Fruit fly (Drosophila melanogaster) whole organism, prepupa: ENCODE measurements around the gene CG9928.

Source experiments
- Blimp-1 ChIP-seq: fragments of 200-800 bp; sonication (Bioruptor generic); optimal IDR thresholded peaks from 3 replicates; lab custom pipeline; 2017; ENCODE audit warnings: missing biosample characterization, missing genetic modification characterization, mild to moderate bottlenecking, moderate library complexity, missing genetic modification reagents
- CG10631 ChIP-seq: fragments of 200-800 bp; sonication (Bioruptor generic); optimal IDR thresholded peaks from 2 replicates; lab custom pipeline; 2016; ENCODE audit warnings: missing biosample characterization, missing genetic modification characterization
- CG10669 ChIP-seq: fragments of 200-800 bp; sonication (Bioruptor generic); optimal IDR thresholded peaks from 3 replicates; lab custom pipeline; 2018; ENCODE audit warnings: missing biosample characterization, mild to moderate bottlenecking, missing genetic modification characterization, moderate library complexity
- CG11762 ChIP-seq: fragments of 200-800 bp; sonication (Bioruptor generic); optimal IDR thresholded peaks from 3 replicates; lab custom pipeline; 2016; ENCODE audit warnings: missing biosample characterization, missing genetic modification characterization; ENCODE audit not compliant: insufficient read depth
- CG16779 ChIP-seq: fragments of 200-800 bp; sonication (Bioruptor generic); optimal IDR thresholded peaks from 3 replicates; lab custom pipeline; 2017; ENCODE audit warnings: missing biosample characterization, mild to moderate bottlenecking, missing genetic modification characterization
- CG3032 ChIP-seq: fragments of 200-800 bp; optimal IDR thresholded peaks from 2 replicates; lab custom pipeline; 2019; ENCODE audit warnings: missing biosample characterization, mild to moderate bottlenecking, missing genetic modification characterization, moderate library complexity
- CG31627 ChIP-seq: fragments of 200-800 bp; sonication (Bioruptor generic); optimal IDR thresholded peaks from 3 replicates; lab custom pipeline; 2016; ENCODE audit warnings: missing biosample characterization, missing genetic modification characterization
- CG3919 ChIP-seq: fragments of 200-800 bp; sonication (Bioruptor generic); optimal IDR thresholded peaks from 3 replicates; lab custom pipeline; 2016; ENCODE audit warnings: missing biosample characterization, missing genetic modification characterization
- CG6792 ChIP-seq: fragments of 200-800 bp; sonication (Bioruptor generic); optimal IDR thresholded peaks from 3 replicates; lab custom pipeline; 2016; ENCODE audit warnings: missing biosample characterization, missing genetic modification characterization
- CG6808 ChIP-seq: fragments of 200-800 bp; sonication (Bioruptor generic); optimal IDR thresholded peaks from 3 replicates; lab custom pipeline; 2017; ENCODE audit warnings: missing biosample characterization, missing genetic modification characterization, mild to moderate bottlenecking, moderate library complexity, missing genetic modification reagents
- CG6854 ChIP-seq: fragments of 200-800 bp; sonication (Bioruptor generic); optimal IDR thresholded peaks from 2 replicates; lab custom pipeline; 2017; ENCODE audit warnings: missing biosample characterization, mild to moderate bottlenecking, missing genetic modification characterization
- CG8119 ChIP-seq: fragments of 200-800 bp; sonication (Bioruptor generic); IDR thresholded peaks from 3 replicates; pipeline ENCODE4 v1.3.6; 2022; ENCODE audit warnings: missing biosample characterization, missing genetic modification characterization
- CG8319 ChIP-seq: fragments of 200-800 bp; sonication (Bioruptor generic); optimal IDR thresholded peaks from 3 replicates; lab custom pipeline; 2016; ENCODE audit warnings: missing biosample characterization, missing genetic modification characterization
- CG8632 ChIP-seq: fragments of 200-800 bp; sonication (Bioruptor generic); optimal IDR thresholded peaks from 3 replicates; lab custom pipeline; 2016; ENCODE audit warnings: missing biosample characterization, missing genetic modification characterization
- CG9139 ChIP-seq: fragments of 200-800 bp; sonication (Bioruptor generic); optimal IDR thresholded peaks from 3 replicates; lab custom pipeline; 2017; ENCODE audit warnings: missing biosample characterization, mild to moderate bottlenecking, missing genetic modification characterization
- Eip75B ChIP-seq: fragments of 200-800 bp; sonication (Bioruptor generic); optimal IDR thresholded peaks from 3 replicates; lab custom pipeline; 2016; ENCODE audit warnings: missing biosample characterization, missing genetic modification characterization
- Eip78C ChIP-seq: fragments of 200-800 bp; sonication (Bioruptor generic); peaks from one replicate; lab custom pipeline; 2016; ENCODE audit warnings: missing biosample characterization, missing genetic modification characterization
- Eip93F ChIP-seq: fragments of 200-800 bp; sonication (Bioruptor generic); optimal IDR thresholded peaks from 2 replicates; lab custom pipeline; 2016; ENCODE audit warnings: missing biosample characterization, mild to moderate bottlenecking, missing genetic modification characterization
- Ets21C ChIP-seq: fragments of 200-800 bp; sonication (Bioruptor generic); optimal IDR thresholded peaks from 3 replicates; lab custom pipeline; 2016; ENCODE audit warnings: missing biosample characterization, missing genetic modification characterization
- Ets96B ChIP-seq: fragments of 200-800 bp; optimal IDR thresholded peaks from 2 replicates; lab custom pipeline; 2019; ENCODE audit warnings: missing biosample characterization, mild to moderate bottlenecking, missing genetic modification characterization, moderate library complexity
- Gug ChIP-seq: fragments of 200-800 bp; sonication (Bioruptor generic); IDR thresholded peaks from 2 replicates; pipeline ENCODE4 v1.3.6; 2022; ENCODE audit warnings: missing biosample characterization, missing genetic modification characterization
- Hr39 ChIP-seq: fragments of 200-800 bp; sonication (Bioruptor generic); optimal IDR thresholded peaks from 2 replicates; lab custom pipeline; 2016; ENCODE audit warnings: missing biosample characterization, missing genetic modification characterization
- Lpt ChIP-seq: fragments of 200-800 bp; sonication (Bioruptor generic); optimal IDR thresholded peaks from 3 replicates; lab custom pipeline; 2016; ENCODE audit warnings: missing biosample characterization, missing genetic modification characterization
- Met ChIP-seq: fragments of 200-800 bp; sonication (Bioruptor generic); optimal IDR thresholded peaks from 3 replicates; lab custom pipeline; 2016; ENCODE audit warnings: missing biosample characterization, missing genetic modification characterization
- OdsH ChIP-seq: fragments of 200-800 bp; sonication (Bioruptor generic); optimal IDR thresholded peaks from 3 replicates; lab custom pipeline; 2016; ENCODE audit warnings: missing biosample characterization, missing genetic modification characterization
- Smox ChIP-seq: fragments of 200-800 bp; sonication (Bioruptor generic); optimal IDR thresholded peaks from 3 replicates; lab custom pipeline; 2016; ENCODE audit warnings: missing biosample characterization, missing genetic modification characterization
- Sox102F ChIP-seq: fragments of 200-800 bp; sonication (Bioruptor generic); optimal IDR thresholded peaks from 2 replicates; lab custom pipeline; 2016; ENCODE audit warnings: missing biosample characterization, mild to moderate bottlenecking, missing genetic modification characterization
- Sox14 ChIP-seq: fragments of 200-800 bp; sonication (Bioruptor generic); optimal IDR thresholded peaks from 3 replicates; lab custom pipeline; 2016; ENCODE audit warnings: missing biosample characterization, missing genetic modification characterization
- Sox15 ChIP-seq: fragments of 200-800 bp; sonication (Bioruptor generic); optimal IDR thresholded peaks from 3 replicates; lab custom pipeline; 2016; ENCODE audit warnings: missing biosample characterization, missing genetic modification characterization
- achi ChIP-seq: fragments of 200-800 bp; sonication (Bioruptor generic); optimal IDR thresholded peaks from 3 replicates; lab custom pipeline; 2016; ENCODE audit warnings: missing biosample characterization, missing genetic modification characterization
- acj6 ChIP-seq: fragments of 200-800 bp; sonication (Bioruptor generic); optimal IDR thresholded peaks from 3 replicates; lab custom pipeline; 2016; ENCODE audit warnings: missing biosample characterization, missing genetic modification characterization
- dac ChIP-seq: fragments of 200-800 bp; sonication (Bioruptor generic); optimal IDR thresholded peaks from 2 replicates; lab custom pipeline; 2017; ENCODE audit warnings: missing biosample characterization, mild to moderate bottlenecking, missing genetic modification characterization
- eg ChIP-seq: fragments of 200-800 bp; sonication (Bioruptor generic); IDR thresholded peaks from 3 replicates; pipeline ENCODE4 v1.3.6; 2022; ENCODE audit warnings: missing biosample characterization, missing genetic modification characterization
- esn ChIP-seq: fragments of 200-800 bp; sonication (Bioruptor generic); optimal IDR thresholded peaks from 2 replicates; lab custom pipeline; 2016; ENCODE audit warnings: missing biosample characterization, mild to moderate bottlenecking, missing genetic modification characterization, moderate library complexity
- fd59A ChIP-seq: fragments of 200-800 bp; sonication (Bioruptor generic); optimal IDR thresholded peaks from 2 replicates; lab custom pipeline; 2017; ENCODE audit warnings: missing biosample characterization, mild to moderate bottlenecking, missing genetic modification characterization, missing genetic modification reagents
- fd85E ChIP-seq: fragments of 200-800 bp; sonication (Bioruptor generic); optimal IDR thresholded peaks from 3 replicates; lab custom pipeline; 2016; ENCODE audit warnings: missing biosample characterization, missing genetic modification characterization
- fkh ChIP-seq: fragments of 200-800 bp; sonication (Bioruptor generic); optimal IDR thresholded peaks from 3 replicates; lab custom pipeline; 2017; ENCODE audit warnings: missing biosample characterization, mild to moderate bottlenecking, missing genetic modification characterization, moderate library complexity
- lz ChIP-seq: fragments of 200-800 bp; sonication (Bioruptor generic); optimal IDR thresholded peaks from 3 replicates; lab custom pipeline; 2016; ENCODE audit warnings: missing biosample characterization, missing genetic modification characterization
- salr ChIP-seq, 2 experiments: fragments of 200-800 bp; sonication (Bioruptor generic); optimal IDR thresholded peaks; 3 replicates each; lab custom pipeline; 2016 to 2018; ENCODE audit warnings: missing biosample characterization in 2 of 2, missing genetic modification characterization in 2 of 2, mild to moderate bottlenecking in 1 of 2
- spab ChIP-seq: fragments of 200-800 bp; sonication (Bioruptor generic); optimal IDR thresholded peaks from 2 replicates; lab custom pipeline; 2017; ENCODE audit warnings: missing biosample characterization, mild to moderate bottlenecking, missing genetic modification characterization, missing genetic modification reagents
- ss ChIP-seq, 2 experiments: fragments of 200-800 bp; sonication (Bioruptor generic); optimal IDR thresholded peaks; 2 replicates in 1 of 2; 3 replicates in 1 of 2; lab custom pipeline; 2017 to 2018; ENCODE audit warnings: mild to moderate bottlenecking in 2 of 2, missing biosample characterization in 2 of 2, missing genetic modification characterization in 2 of 2, moderate library complexity in 1 of 2
- topi ChIP-seq: fragments of 200-800 bp; sonication (Bioruptor generic); optimal IDR thresholded peaks from 3 replicates; lab custom pipeline; 2016; ENCODE audit warnings: missing biosample characterization, missing genetic modification characterization

CG9928 gene

DNA sequence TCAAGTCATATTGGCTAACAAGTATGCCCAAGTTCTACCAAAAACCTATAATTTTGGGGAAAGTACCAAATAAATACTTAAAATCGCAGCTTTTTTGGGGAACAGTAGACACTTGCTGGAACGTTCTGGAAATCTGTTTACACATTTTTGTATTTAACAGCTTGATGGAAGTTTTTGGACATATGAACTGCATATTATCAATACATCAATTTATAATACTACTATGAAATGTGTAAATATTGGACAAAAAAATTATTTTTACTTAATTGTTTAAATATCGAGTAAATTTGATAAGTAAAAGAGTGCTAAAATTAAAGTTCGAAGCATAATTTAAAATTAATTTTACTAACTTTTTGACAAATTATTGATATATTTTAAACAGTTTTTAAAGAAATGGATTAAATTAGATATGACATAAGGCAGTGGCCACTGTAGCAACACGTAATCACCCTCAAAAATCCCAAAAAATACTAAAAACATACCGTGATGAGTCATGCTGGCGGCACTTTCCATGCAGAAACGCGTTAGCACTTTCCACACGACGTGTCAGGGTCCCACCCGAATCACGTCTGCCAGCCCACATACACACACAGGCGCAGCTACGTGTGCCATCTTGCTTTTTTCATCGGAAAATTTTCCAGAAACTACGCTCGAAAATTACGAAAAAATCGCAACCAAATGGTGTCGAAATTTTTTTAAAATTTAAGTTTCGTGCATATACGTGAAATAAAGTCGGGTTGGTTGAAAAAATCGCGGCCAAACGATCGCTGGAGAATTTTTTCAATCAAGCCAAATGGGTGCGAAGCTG lies 22.5 kb upstream of the CG9928 start, which contains the start of gene Sirt1 (continued):
- TF ChIP-seq esn (GFP tag; lab: Kevin White, UChicago) (peak; percentile 85), CG3919 (GFP tag; lab: Kevin White, UChicago) (peak; percentile 81), CG8632 (GFP tag; lab: Kevin White, UChicago) (peak; percentile 87), Eip93F (peak; percentile 26), acj6 (GFP tag; lab: Kevin White, UChicago) (peak; percentile 88), CG31627 (GFP tag; lab: Kevin White, UChicago) (peak; percentile 86), fkh (GFP tag; lab: Kevin White, UChicago) (peak; percentile 39), Sox102F (GFP tag; lab: Kevin White, UChicago) (peak; percentile 32), OdsH (GFP tag; lab: Kevin White, UChicago) (peak; percentile 89), achi (peak; percentile 84)

DNA sequence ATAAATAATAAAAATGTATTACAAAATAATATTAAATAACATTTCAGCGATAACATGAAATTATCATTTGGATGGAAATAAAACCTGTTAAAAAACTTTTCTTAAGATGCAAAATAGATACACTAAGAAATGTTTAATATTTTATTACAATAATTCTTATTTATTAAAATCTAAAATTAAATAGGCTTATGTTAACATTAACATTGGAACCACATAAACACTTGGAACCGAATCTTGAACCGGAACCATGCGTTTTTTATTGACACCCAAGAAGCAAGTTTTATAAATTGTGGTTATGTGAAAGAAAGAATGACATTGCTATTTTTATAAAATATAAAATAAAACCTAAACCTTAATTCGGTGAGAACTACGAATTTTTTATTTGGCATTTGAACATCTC lies 17.5 kb upstream of the CG9928 start, which contains the start of gene kmg:
TSS of gene kmg (plus strand) at position 301 of the 400 bp plus-strand sequence.
- no peak for TF ChIP-seq CG8119 (GFP tag; lab: Robert Waterston, UW)
- no peak for TF ChIP-seq ss (GFP tag; optimal IDR thresholded peaks at IDR 0.05; lab: Kevin White, UChicago)
- no peak for TF ChIP-seq CG8319 (GFP tag; lab: Kevin White, UChicago)
- no peak for TF ChIP-seq Blimp-1 (GFP tag; lab: Kevin White, UChicago)
- no peak for TF ChIP-seq fd85E (GFP tag; lab: Kevin White, UChicago)
- no peak for TF ChIP-seq Lpt (GFP tag; lab: Kevin White, UChicago)
- TF ChIP-seq CG6808, result no peak
- TF ChIP-seq Ets96B (tag; lab: Kevin White, UChicago), result no peak
- TF ChIP-seq, all 60 proteins: peak for 0

DNA sequence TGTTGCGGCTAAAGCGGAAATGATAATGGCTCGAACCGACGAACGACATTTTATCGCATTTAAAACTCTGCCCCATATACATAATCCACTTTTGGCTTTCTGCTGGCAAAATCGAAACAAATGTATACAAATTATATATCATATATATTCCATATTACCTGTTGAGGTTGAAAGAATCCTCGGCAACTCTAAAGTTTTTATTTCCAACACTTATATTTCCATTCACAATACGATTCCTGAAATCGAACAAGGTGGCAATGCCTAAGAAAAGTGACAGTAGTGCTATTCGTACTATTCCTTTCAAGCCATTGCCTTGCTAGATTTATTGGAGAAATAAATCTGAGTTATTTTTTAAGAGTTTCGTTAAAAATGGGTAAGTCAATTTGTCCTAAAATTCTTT lies 15.8 kb upstream of the CG9928 start, which contains the start of gene Pk34A:
TSS of gene Pk34A (plus strand) at position 301 of the 400 bp plus-strand sequence.
- TF ChIP-seq Smox (GFP tag; lab: Kevin White, UChicago) (no peak), CG8319 (GFP tag; lab: Kevin White, UChicago) (no peak), spab (GFP tag; lab: Kevin White, UChicago) (no peak)
- TF ChIP-seq, all 60 proteins: peak for 0

DNA sequence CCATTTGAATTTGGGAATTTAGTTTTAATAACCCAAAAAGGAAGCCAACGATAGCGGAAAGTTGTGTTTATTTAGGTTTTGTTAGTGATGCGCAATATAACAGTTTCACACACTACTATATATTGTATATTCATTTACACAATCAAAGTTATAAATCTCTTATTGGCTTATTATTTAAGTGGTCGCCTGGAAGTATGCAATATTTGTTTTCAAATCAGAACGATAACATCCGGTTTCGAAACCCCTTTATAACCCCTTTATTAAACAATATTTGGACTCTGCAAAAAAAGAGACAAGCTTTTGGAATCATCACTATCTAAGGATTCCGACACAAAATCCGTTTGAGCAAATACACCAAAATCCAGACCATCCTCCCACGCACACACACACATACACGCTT lies 15.2 kb upstream of the CG9928 start:
- TF ChIP-seq CG8119 (GFP tag; lab: Robert Waterston, UW) (0 out of 3 replicates have a peak, but pooled peaks have one; percentile 22), Hr39 (GFP tag; lab: Kevin White, UChicago) (no peak), CG6792 (GFP tag; lab: Kevin White, UChicago) (peak; percentile 5), CG10669 (no peak), CG9139 (GFP tag; lab: Kevin White, UChicago) (no peak), eg (GFP tag; lab: Robert Waterston, UW) (peak; percentile 18; the same call in 1 of the 3 replicates), lz (peak; percentile 2), Eip75B (GFP tag; lab: Kevin White, UChicago) (no peak), Gug (GFP tag; lab: Robert Waterston, UW) (no peak), Ets21C (GFP tag; lab: Kevin White, UChicago) (no peak), acj6 (GFP tag; lab: Kevin White, UChicago) (no peak), CG10631 (GFP tag; lab: Kevin White, UChicago) (no peak), CG8319 (GFP tag; lab: Kevin White, UChicago) (no peak), dac (no peak), CG11762 (GFP tag; lab: Kevin White, UChicago) (no peak), CG8632 (GFP tag; lab: Kevin White, UChicago) (peak; percentile 22), Met (GFP tag; lab: Kevin White, UChicago) (peak; percentile 28), fd59A (no peak), CG31627 (GFP tag; lab: Kevin White, UChicago) (no peak), OdsH (GFP tag; lab: Kevin White, UChicago) (no peak), CG6854 (peak; percentile 39), CG3919 (GFP tag; lab: Kevin White, UChicago) (peak; percentile 36), CG3032 (tag; lab: Kevin White, UChicago) (no peak), CG16779 (no peak), topi (GFP tag; lab: Kevin White, UChicago) (peak; percentile 34), Eip78C (GFP tag; lab: Kevin White, UChicago) (peak; percentile 87), esn (GFP tag; lab: Kevin White, UChicago) (peak; percentile 9), salr (GFP tag; optimal IDR thresholded peaks at IDR 0.05; lab: Kevin White, UChicago) (no peak), ss (GFP tag; optimal IDR thresholded peaks at IDR 0.05; lab: Kevin White, UChicago) (peak in 1 of 2 experiments; percentile 13), Ets96B (tag; lab: Kevin White, UChicago) (no peak), Sox15 (GFP tag; lab: Kevin White, UChicago) (no peak), Sox14 (GFP tag; lab: Kevin White, UChicago) (no peak)
